Fruit fly (Drosophila melanogaster) whole organism, prepupa: Measurements from ENCODE around the gene MESR3.

Experiments used
- CG11294 ChIP-seq: fragments of 200-800 bp; sonication (Bioruptor generic); IDR thresholded peaks from 2 replicates; pipeline ENCODE4 v1.3.6; 2022; ENCODE audit warnings: missing biosample characterization, missing genetic modification characterization
- Eip93F ChIP-seq: fragments of 200-800 bp; sonication (Bioruptor generic); optimal IDR thresholded peaks from 2 replicates; lab custom pipeline; 2016; ENCODE audit warnings: missing biosample characterization, mild to moderate bottlenecking, missing genetic modification characterization

- TF ChIP-seq CG11294 = no peak
- TF ChIP-seq Eip93F = no peak
Observed at dm6 chr2L:18694724-18695105, 77.7 kb downstream of the MESR3 start.
